Worm (Caenorhabditis elegans) whole organism, L3 larva: ENCODE measurements around the gene str-143.

Experiments used
- R02D3.7 ChIP-seq: fragments of 150-350 bp; optimal IDR thresholded peaks from 2 replicates; lab custom pipeline; 2014; ENCODE audit warnings: missing biosample characterization, missing genetic modification characterization
- elt-2 ChIP-seq: sonication (generic microtip); optimal IDR thresholded peaks from 2 replicates; lab custom pipeline; 2016; ENCODE audit warnings: missing genetic modification reagents, mild to moderate bottlenecking, missing genetic modification characterization, missing compliant biosample characterization
- fkh-10 ChIP-seq: sonication (generic microtip); optimal IDR thresholded peaks from 2 replicates; lab custom pipeline; 2017; ENCODE audit warnings: missing biosample characterization, missing genetic modification reagents, missing genetic modification characterization
- lin-15B ChIP-seq: fragments of 150-350 bp; optimal IDR thresholded peaks from 2 replicates; lab custom pipeline; 2014; ENCODE audit warnings: missing biosample characterization, missing genetic modification characterization
- nhr-77 ChIP-seq: fragments of 150-350 bp; optimal IDR thresholded peaks from 2 replicates; lab custom pipeline; 2014; ENCODE audit warnings: missing biosample characterization, missing genetic modification characterization
- snpc-4 ChIP-seq: fragments of 150-350 bp; optimal IDR thresholded peaks from 2 replicates; lab custom pipeline; 2014; ENCODE audit warnings: missing biosample characterization, missing genetic modification characterization
- tbx-2 ChIP-seq: sonication (generic microtip); optimal IDR thresholded peaks from 2 replicates; lab custom pipeline; 2016; ENCODE audit warnings: mild to moderate bottlenecking, missing genetic modification characterization, missing compliant biosample characterization
- ztf-11 ChIP-seq: fragments of 150-350 bp; optimal IDR thresholded peaks from 2 replicates; lab custom pipeline; 2014; ENCODE audit warnings: missing biosample characterization, missing genetic modification characterization

DNA sequence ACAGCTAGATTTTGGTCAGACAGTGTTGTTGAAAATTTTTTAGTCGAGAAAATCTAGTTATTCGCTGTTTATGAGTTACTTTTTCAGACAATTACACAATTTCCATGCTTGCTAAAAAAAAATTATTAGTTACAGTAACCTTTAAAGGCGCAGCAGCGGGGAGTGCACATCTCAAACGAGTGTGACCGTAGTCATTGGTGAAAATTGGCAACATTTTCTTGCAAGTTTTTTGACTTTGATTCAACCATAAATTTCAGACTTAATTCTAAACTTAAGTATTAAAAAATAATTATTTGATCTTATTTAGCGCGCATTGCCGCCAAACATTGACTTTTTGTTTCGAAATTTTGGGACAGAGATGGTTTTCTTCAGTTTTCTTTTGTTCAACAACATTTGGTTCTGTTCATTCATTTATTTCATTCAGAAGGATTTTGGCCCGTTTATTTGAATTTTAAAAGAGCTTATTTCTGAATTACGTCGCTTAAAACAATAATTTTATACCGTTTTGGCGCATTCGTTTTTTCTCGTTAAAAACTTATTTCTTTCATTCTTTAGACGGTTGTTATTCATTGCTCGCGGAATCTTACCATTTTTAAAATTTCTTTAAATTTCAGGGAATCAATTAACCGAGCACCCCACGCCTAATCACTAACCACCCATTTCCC is 40.6 kb downstream of the str-143 start, which contains the start of gene oma-2:
- no peak for TF ChIP-seq lin-15B (tag; lab: Kevin White, UChicago)
- no peak for TF ChIP-seq snpc-4 (tag; lab: Kevin White, UChicago)
- TF ChIP-seq fkh-10 (GFP tag; lab: Kevin White, UChicago): no peak
- no peak for TF ChIP-seq nhr-77 (tag; lab: Kevin White, UChicago)
- no peak for TF ChIP-seq elt-2 (tag; lab: Kevin White, UChicago)
- TF ChIP-seq ztf-11 (tag; lab: Kevin White, UChicago): no peak
- TF ChIP-seq tbx-2 (tag; lab: Kevin White, UChicago): no peak
- no peak for TF ChIP-seq R02D3.7 (tag; lab: Kevin White, UChicago)
